Worm (Caenorhabditis elegans) whole organism, L1 larva: ENCODE results near the gene Y75B8A.32.

Experiments
- C04F5.9 ChIP-seq: sonication (generic microtip); optimal IDR thresholded peaks from 2 replicates; lab custom pipeline; 2016; ENCODE audit warnings: missing genetic modification characterization, missing compliant biosample characterization
- F16B12.6 ChIP-seq: fragments of 150-350 bp; optimal IDR thresholded peaks from 2 replicates; lab custom pipeline; 2014; ENCODE audit warnings: missing biosample characterization, missing genetic modification characterization
- Y116A8C.19 ChIP-seq: sonication (generic microtip); optimal IDR thresholded peaks from 2 replicates; lab custom pipeline; 2016; ENCODE audit warnings: missing compliant biosample characterization, missing genetic modification characterization, borderline replicate concordance
- aha-1 ChIP-seq: fragments of 150-350 bp; optimal IDR thresholded peaks from 2 replicates; lab custom pipeline; 2014; ENCODE audit warnings: missing biosample characterization, missing genetic modification characterization
- ama-1 ChIP-seq: fragments of 150-350 bp; optimal IDR thresholded peaks from 2 replicates; lab custom pipeline; 2014
- blmp-1 ChIP-seq: fragments of 150-350 bp; optimal IDR thresholded peaks from 2 replicates; lab custom pipeline; 2014; ENCODE audit warnings: missing biosample characterization, missing genetic modification characterization
- ceh-88 ChIP-seq: fragments of 200-800 bp; sonication (Bioruptor generic); IDR thresholded peaks from 2 replicates; pipeline ENCODE4 v1.3.6; 2022; ENCODE audit warnings: missing genetic modification characterization, missing compliant biosample characterization
- ceh-90 ChIP-seq: sonication (generic microtip); optimal IDR thresholded peaks from 2 replicates; lab custom pipeline; 2016; ENCODE audit warnings: missing genetic modification characterization, missing compliant biosample characterization
- dpl-1 ChIP-seq, 3 experiments: fragments of 150-350 bp in 2 of 3; sonication (generic microtip) in 1 of 3; optimal IDR thresholded peaks; 2 replicates each; lab custom pipeline; 2014 to 2017; ENCODE audit warnings: missing biosample characterization in 3 of 3, missing genetic modification characterization in 3 of 3, missing genetic modification reagents in 3 of 3
- dsc-1 ChIP-seq: sonication (generic microtip); optimal IDR thresholded peaks from 2 replicates; lab custom pipeline; 2016; ENCODE audit warnings: mild to moderate bottlenecking, missing genetic modification characterization, missing compliant biosample characterization
- efl-1 ChIP-seq, 4 experiments: fragments of 150-350 bp; optimal IDR thresholded peaks in 3 of 4; peaks in 1 of 4; 1 replicate in 1 of 4; 2 replicates in 3 of 4; lab custom pipeline; 2014; ENCODE audit warnings: missing biosample characterization in 2 of 4, missing genetic modification characterization in 2 of 4, missing genetic modification reagents in 2 of 4
- egl-27 ChIP-seq, 2 experiments: fragments of 150-350 bp in 1 of 2; sonication (generic microtip); optimal IDR thresholded peaks; 3 replicates each; lab custom pipeline; 2017 to 2018; ENCODE audit warnings: missing biosample characterization in 2 of 2, missing genetic modification characterization in 2 of 2, missing genetic modification reagents in 2 of 2
- elt-3 ChIP-seq, 6 experiments: fragments of 150-350 bp in 1 of 6; sonication (generic microtip); optimal IDR thresholded peaks; 2 replicates each; lab custom pipeline; 2017 to 2018; ENCODE audit warnings: missing biosample characterization in 6 of 6, missing genetic modification characterization in 6 of 6, inconsistent platforms in 1 of 6
- fos-1 ChIP-seq: fragments of 150-350 bp; optimal IDR thresholded peaks from 2 replicates; lab custom pipeline; 2014; ENCODE audit warnings: missing biosample characterization, missing genetic modification characterization
- grh-1 ChIP-seq: fragments of 200-800 bp; sonication (Bioruptor generic); IDR thresholded peaks from 2 replicates; pipeline ENCODE4 v1.3.6; 2022; ENCODE audit warnings: missing genetic modification reagents, missing genetic modification characterization, missing compliant biosample characterization
- irx-1 ChIP-seq: sonication (generic microtip); optimal IDR thresholded peaks from 2 replicates; lab custom pipeline; 2016; ENCODE audit warnings: missing genetic modification characterization, missing compliant biosample characterization
- isw-1 ChIP-seq: fragments of 200-800 bp; sonication (Bioruptor generic); IDR thresholded peaks from 2 replicates; pipeline ENCODE4 v1.3.6; 2022; ENCODE audit warnings: missing genetic modification characterization, missing compliant biosample characterization
- jun-1 ChIP-seq: fragments of 150-350 bp; optimal IDR thresholded peaks from 2 replicates; lab custom pipeline; 2014; ENCODE audit warnings: missing biosample characterization, missing genetic modification reagents, missing genetic modification characterization
- lin-14 ChIP-seq: fragments of 200-800 bp; sonication (Bioruptor generic); optimal IDR thresholded peaks from 2 replicates; lab custom pipeline; 2018; ENCODE audit warnings: mild to moderate bottlenecking, missing genetic modification characterization, moderate library complexity, missing compliant biosample characterization
- lin-15B ChIP-seq: fragments of 150-350 bp; sonication (generic microtip); optimal IDR thresholded peaks from 3 replicates; lab custom pipeline; 2014; ENCODE audit warnings: missing biosample characterization, missing genetic modification characterization
- lin-35 ChIP-seq, 2 experiments: fragments of 150-350 bp; optimal IDR thresholded peaks; 2 replicates each; lab custom pipeline; 2014; ENCODE audit warnings: missing biosample characterization in 2 of 2, missing genetic modification characterization in 2 of 2, missing genetic modification reagents in 2 of 2
- lin-39 ChIP-seq: fragments of 150-350 bp; optimal IDR thresholded peaks from 2 replicates; lab custom pipeline; 2014; ENCODE audit warnings: missing biosample characterization, missing genetic modification reagents, missing genetic modification characterization
- lsy-2 ChIP-seq, 2 experiments: fragments of 150-350 bp; optimal IDR thresholded peaks; 2 replicates each; lab custom pipeline; 2014; ENCODE audit warnings: missing biosample characterization in 2 of 2, missing genetic modification characterization in 2 of 2
- mab-9 ChIP-seq: fragments of 200-800 bp; sonication (Bioruptor generic); IDR thresholded peaks from 2 replicates; pipeline ENCODE4 v1.3.6; 2022; ENCODE audit warnings: missing genetic modification reagents, missing genetic modification characterization, missing compliant biosample characterization
- mdl-1 ChIP-seq, 2 experiments: fragments of 150-350 bp; optimal IDR thresholded peaks; 2 replicates each; lab custom pipeline; 2014 to 2017; ENCODE audit warnings: missing biosample characterization in 2 of 2, missing genetic modification characterization in 2 of 2, inconsistent platforms in 1 of 2
- mef-2 ChIP-seq: fragments of 150-350 bp; optimal IDR thresholded peaks from 2 replicates; lab custom pipeline; 2014; ENCODE audit warnings: missing biosample characterization, missing genetic modification characterization
- nhr-12 ChIP-seq: sonication (generic microtip); optimal IDR thresholded peaks from 2 replicates; lab custom pipeline; 2017; ENCODE audit warnings: missing biosample characterization, missing genetic modification characterization
- nhr-19 ChIP-seq: fragments of 200-800 bp; sonication (Bioruptor generic); conservative IDR thresholded peaks from 2 replicates; pipeline ENCODE4 v1.3.6; 2022; ENCODE audit warnings: missing genetic modification characterization, missing compliant biosample characterization
- nhr-237 ChIP-seq: fragments of 150-350 bp; optimal IDR thresholded peaks from 2 replicates; lab custom pipeline; 2014; ENCODE audit warnings: missing biosample characterization, missing genetic modification characterization
- nhr-47 ChIP-seq: sonication (generic microtip); optimal IDR thresholded peaks from 2 replicates; lab custom pipeline; 2016; ENCODE audit warnings: mild to moderate bottlenecking, missing genetic modification characterization, moderate library complexity, missing compliant biosample characterization
- nhr-71 ChIP-seq: sonication (generic microtip); optimal IDR thresholded peaks from 2 replicates; lab custom pipeline; 2016; ENCODE audit warnings: mild to moderate bottlenecking, missing genetic modification characterization, moderate library complexity, missing compliant biosample characterization
- nhr-84 ChIP-seq: sonication (generic microtip); optimal IDR thresholded peaks from 2 replicates; lab custom pipeline; 2017; ENCODE audit warnings: missing biosample characterization, missing genetic modification characterization
- nhr-85 ChIP-seq: sonication (generic microtip); peaks from one replicate; lab custom pipeline; 2016; ENCODE audit warnings: missing genetic modification characterization, inconsistent platforms, missing compliant biosample characterization
- nhr-90 ChIP-seq: sonication (generic microtip); optimal IDR thresholded peaks from 2 replicates; lab custom pipeline; 2016; ENCODE audit warnings: mild to moderate bottlenecking, missing genetic modification characterization, missing compliant biosample characterization; ENCODE audit not compliant: poor library complexity
- pax-3 ChIP-seq: fragments of 200-800 bp; sonication (Bioruptor generic); optimal IDR thresholded peaks from 2 replicates; lab custom pipeline; 2018; ENCODE audit warnings: mild to moderate bottlenecking, missing genetic modification characterization, moderate library complexity, missing compliant biosample characterization
- skn-1 ChIP-seq: fragments of 150-350 bp; optimal IDR thresholded peaks from 2 replicates; lab custom pipeline; 2014; ENCODE audit warnings: missing biosample characterization, missing genetic modification characterization
- snu-23 ChIP-seq: sonication (generic microtip); optimal IDR thresholded peaks from 2 replicates; lab custom pipeline; 2016; ENCODE audit warnings: missing genetic modification characterization, missing compliant biosample characterization
- sox-4 ChIP-seq: sonication (generic microtip); optimal IDR thresholded peaks from 2 replicates; lab custom pipeline; 2016; ENCODE audit warnings: missing genetic modification characterization, missing compliant biosample characterization
- swsn-7 ChIP-seq: sonication (generic microtip); optimal IDR thresholded peaks from 2 replicates; lab custom pipeline; 2016; ENCODE audit warnings: missing genetic modification characterization, missing compliant biosample characterization
- tbx-2 ChIP-seq: sonication (generic microtip); optimal IDR thresholded peaks from 2 replicates; lab custom pipeline; 2016; ENCODE audit warnings: missing genetic modification characterization, missing compliant biosample characterization
- unc-130 ChIP-seq: fragments of 150-350 bp; optimal IDR thresholded peaks from 2 replicates; lab custom pipeline; 2017; ENCODE audit warnings: missing biosample characterization, missing genetic modification characterization, inconsistent platforms
- unc-62 ChIP-seq: fragments of 150-350 bp; optimal IDR thresholded peaks from 2 replicates; lab custom pipeline; 2014; ENCODE audit warnings: missing biosample characterization, missing genetic modification reagents, missing genetic modification characterization
- unc-86 ChIP-seq: sonication (generic microtip); optimal IDR thresholded peaks from 2 replicates; lab custom pipeline; 2016; ENCODE audit warnings: missing genetic modification characterization, missing compliant biosample characterization
- unc-98 ChIP-seq: fragments of 200-800 bp; sonication (Bioruptor generic); IDR thresholded peaks from 2 replicates; pipeline ENCODE4 v1.3.6; 2022; ENCODE audit warnings: missing genetic modification characterization, missing compliant biosample characterization
- xbp-1 ChIP-seq: sonication (generic microtip); optimal IDR thresholded peaks from 2 replicates; lab custom pipeline; 2016; ENCODE audit warnings: missing genetic modification characterization, missing compliant biosample characterization
- ztf-4 ChIP-seq: fragments of 150-350 bp; optimal IDR thresholded peaks from 2 replicates; lab custom pipeline; 2014; ENCODE audit warnings: missing biosample characterization, missing genetic modification characterization

The Y75B8A.32 gene

DNA sequence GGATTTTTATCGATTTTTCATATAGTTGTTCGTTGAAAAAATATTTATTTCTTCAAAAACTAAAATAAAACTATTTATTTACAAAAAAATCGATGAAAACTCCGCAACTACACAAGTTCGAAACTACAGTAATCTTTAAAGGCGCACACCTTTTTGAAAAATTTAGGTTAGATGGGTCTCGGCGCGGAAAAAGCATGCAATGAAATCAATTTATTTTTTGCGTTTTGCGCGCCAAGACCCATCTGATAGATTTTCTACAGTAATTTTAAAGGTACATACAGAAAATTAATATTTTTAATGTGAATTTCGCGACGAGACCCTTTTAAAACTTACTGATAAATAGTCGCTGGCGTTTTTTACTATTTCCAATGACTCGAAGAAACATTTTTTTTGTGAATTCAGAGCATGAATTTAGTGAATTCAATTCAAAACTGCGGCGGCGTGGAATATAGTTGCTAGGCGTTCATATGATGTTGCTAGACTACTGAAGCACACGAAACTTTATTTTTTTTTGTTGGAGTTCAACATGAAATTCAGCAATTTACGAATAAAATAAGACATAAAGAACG is 8.7 kb upstream of the Y75B8A.32 start, which contains the start of gene Y75B8A.33:
Y75B8A.33 (minus strand) TSS at position 385 of the 569 bp plus-strand sequence.
- TF ChIP-seq nhr-47 (tag; lab: Kevin White, UChicago) (no peak), nhr-71 (tag; lab: Kevin White, UChicago) (no peak), mef-2 (tag; lab: Kevin White, UChicago) (no peak), Y116A8C.19 (tag; lab: Kevin White, UChicago) (no peak), irx-1 (tag; lab: Kevin White, UChicago) (no peak), lsy-2 (tag; optimal IDR thresholded peaks at IDR 0.05; lab: Kevin White, UChicago) (peak in 1 of 2 experiments; percentile 1), nhr-84 (no peak), skn-1 (no peak), ztf-4 (tag; lab: Kevin White, UChicago) (peak; percentile 45), ceh-90 (tag; lab: Kevin White, UChicago) (no peak), lin-15B (tag; lab: Kevin White, UChicago) (no peak), ama-1 (lab: Kevin White, UChicago) (peak; percentile 61), egl-27 (tag; optimal IDR thresholded peaks at IDR 0.05; lab: Kevin White, UChicago) (no peak), nhr-237 (tag; lab: Kevin White, UChicago) (no peak), mab-9 (no peak), unc-62 (no peak), lin-14 (GFP tag; lab: Kevin White, UChicago) (no peak), efl-1 (optimal IDR thresholded peaks at IDR 0.05; lab: Kevin White, UChicago) (no peak), efl-1 (GFP tag; optimal IDR thresholded peaks at IDR 0.05 in 1 of 2; lab: Kevin White, UChicago) (peak in 1 of 2 experiments; percentile 60), grh-1 (GFP tag; lab: Robert Waterston, UW) (no peak), mdl-1 (tag; optimal IDR thresholded peaks at IDR 0.05; lab: Kevin White, UChicago) (no peak), swsn-7 (no peak), nhr-12 (tag; lab: Kevin White, UChicago) (no peak), unc-98 (GFP tag; lab: Robert Waterston, UW) (no peak), lin-35 (GFP tag; optimal IDR thresholded peaks at IDR 0.05; lab: Kevin White, UChicago) (no peak), dpl-1 (GFP tag; optimal IDR thresholded peaks at IDR 0.05; lab: Kevin White, UChicago) (no peak), nhr-85 (tag; lab: Kevin White, UChicago) (no peak), unc-130 (tag; lab: Kevin White, UChicago) (no peak)

DNA sequence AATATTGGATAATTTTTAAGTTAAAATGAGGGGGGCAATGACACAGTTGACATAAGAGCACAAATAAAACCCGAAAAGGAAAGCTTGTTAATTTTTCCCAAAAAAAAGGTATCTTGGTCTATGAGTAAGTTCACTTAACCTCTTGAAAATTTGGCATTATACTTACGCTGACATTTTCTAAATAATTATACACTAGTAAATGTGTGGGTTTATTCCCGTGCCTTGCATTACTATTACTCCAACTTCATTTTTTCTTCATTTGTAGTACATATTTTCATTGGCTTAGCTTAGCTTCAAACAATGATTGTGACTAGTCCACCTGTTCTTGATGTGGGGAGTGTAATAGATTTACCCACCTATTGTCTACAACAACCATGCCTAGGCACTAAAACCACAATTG is 904 bp upstream of the Y75B8A.32 start, which contains the start of gene Y75B8A.34:
Y75B8A.34 (plus strand) TSS at position 301 of the 400 bp plus-strand sequence.
- TF ChIP-seq sox-4 (tag; lab: Kevin White, UChicago) (no peak), aha-1 (tag; lab: Kevin White, UChicago) (no peak), F16B12.6 (tag; lab: Kevin White, UChicago) (no peak), egl-27 (tag; optimal IDR thresholded peaks at IDR 0.05; lab: Kevin White, UChicago) (no peak)

DNA sequence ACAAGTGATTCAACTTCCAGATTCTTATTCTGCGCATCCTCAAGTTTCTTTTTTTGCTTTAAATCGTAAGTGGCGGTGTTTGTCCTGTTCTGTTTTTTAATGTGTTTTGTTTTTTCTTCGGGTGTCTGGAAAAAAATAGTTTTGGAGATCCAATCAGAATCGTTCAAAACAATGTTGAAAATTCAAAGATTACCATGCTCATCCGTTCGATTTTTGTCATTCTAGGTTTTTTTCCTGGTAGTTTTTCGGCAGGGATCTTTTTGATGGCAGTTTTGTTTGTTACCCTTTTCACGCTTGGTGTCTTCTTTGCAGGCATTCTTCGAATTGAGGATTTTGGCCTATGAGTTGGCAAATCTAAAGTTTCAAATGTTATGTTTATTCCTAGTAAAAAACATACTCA is 1.8 kb downstream of the Y75B8A.32 start:
- TF ChIP-seq fos-1 (tag; lab: Kevin White, UChicago), result no peak
- no peak for TF ChIP-seq aha-1 (tag; lab: Kevin White, UChicago)
- no peak for TF ChIP-seq nhr-90 (tag; lab: Kevin White, UChicago)

DNA sequence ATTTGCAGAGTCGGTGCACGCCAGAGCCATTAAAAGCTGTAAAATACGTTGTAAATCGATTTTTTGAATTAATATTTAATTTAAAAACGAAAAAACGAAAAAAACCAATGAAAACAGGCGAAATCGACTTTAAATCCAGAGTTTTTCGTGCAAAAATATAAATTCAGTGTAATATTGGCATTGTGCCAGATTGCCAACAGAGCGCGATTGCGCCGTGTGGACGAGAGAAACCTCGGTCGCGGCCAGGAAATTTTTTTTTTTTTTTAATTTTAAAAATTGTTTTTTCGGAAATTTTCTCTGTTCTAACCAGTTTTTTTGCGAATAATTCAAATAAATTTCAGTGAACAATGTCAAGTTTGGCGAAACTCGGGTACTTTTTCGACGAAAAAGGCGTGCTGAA is 7.1 kb downstream of the Y75B8A.32 start, which contains the start of the genes pph-4.1 and Y75B8A.31:
pph-4.1 (minus strand) TSS at position 36 of the 400 bp plus-strand sequence.
Y75B8A.31 (plus strand) TSS at position 342 of the 400 bp plus-strand sequence.
- TF ChIP-seq C04F5.9 (tag; lab: Kevin White, UChicago) (peak; percentile 73), snu-23 (peak; percentile 92), dsc-1 (tag; lab: Kevin White, UChicago) (peak; percentile 91), nhr-85 (tag; lab: Kevin White, UChicago) (peak; percentile 94), elt-3 (tag; optimal IDR thresholded peaks at IDR 0.05; lab: Kevin White, UChicago) (peak in 1 of 6 experiments; percentile 72), mdl-1 (tag; optimal IDR thresholded peaks at IDR 0.05; lab: Kevin White, UChicago) (peak in 1 of 2 experiments; percentile 64), lsy-2 (tag; optimal IDR thresholded peaks at IDR 0.05; lab: Kevin White, UChicago) (peak; percentile 86 to 89), xbp-1 (tag; lab: Kevin White, UChicago) (peak; percentile 89), grh-1 (GFP tag; lab: Robert Waterston, UW) (peak; percentile 46; the same call in 1 of the 2 replicates), isw-1 (GFP tag; lab: Robert Waterston, UW) (peak; percentile 78), ama-1 (lab: Kevin White, UChicago) (no peak), unc-130 (tag; lab: Kevin White, UChicago) (peak; percentile 91), jun-1 (peak; percentile 51), blmp-1 (peak; percentile 73), unc-98 (GFP tag; lab: Robert Waterston, UW) (peak; percentile 85), nhr-19 (GFP tag; lab: Robert Waterston, UW) (peak; percentile 85), unc-86 (tag; lab: Kevin White, UChicago) (peak; percentile 78), nhr-71 (tag; lab: Kevin White, UChicago) (peak; percentile 95), ceh-88 (GFP tag; lab: Robert Waterston, UW) (0 out of 2 replicates have a peak, but pooled peaks have one; percentile 14), sox-4 (tag; lab: Kevin White, UChicago) (peak; percentile 80), pax-3 (tag; lab: Kevin White, UChicago) (peak; percentile 87), tbx-2 (tag; lab: Kevin White, UChicago) (peak; percentile 92), lin-39 (tag; lab: Kevin White, UChicago) (peak; percentile 69)
